Fruit fly (Drosophila melanogaster): Measurements from ENCODE around the gene Srp72.

Srp72 gene

DNA sequence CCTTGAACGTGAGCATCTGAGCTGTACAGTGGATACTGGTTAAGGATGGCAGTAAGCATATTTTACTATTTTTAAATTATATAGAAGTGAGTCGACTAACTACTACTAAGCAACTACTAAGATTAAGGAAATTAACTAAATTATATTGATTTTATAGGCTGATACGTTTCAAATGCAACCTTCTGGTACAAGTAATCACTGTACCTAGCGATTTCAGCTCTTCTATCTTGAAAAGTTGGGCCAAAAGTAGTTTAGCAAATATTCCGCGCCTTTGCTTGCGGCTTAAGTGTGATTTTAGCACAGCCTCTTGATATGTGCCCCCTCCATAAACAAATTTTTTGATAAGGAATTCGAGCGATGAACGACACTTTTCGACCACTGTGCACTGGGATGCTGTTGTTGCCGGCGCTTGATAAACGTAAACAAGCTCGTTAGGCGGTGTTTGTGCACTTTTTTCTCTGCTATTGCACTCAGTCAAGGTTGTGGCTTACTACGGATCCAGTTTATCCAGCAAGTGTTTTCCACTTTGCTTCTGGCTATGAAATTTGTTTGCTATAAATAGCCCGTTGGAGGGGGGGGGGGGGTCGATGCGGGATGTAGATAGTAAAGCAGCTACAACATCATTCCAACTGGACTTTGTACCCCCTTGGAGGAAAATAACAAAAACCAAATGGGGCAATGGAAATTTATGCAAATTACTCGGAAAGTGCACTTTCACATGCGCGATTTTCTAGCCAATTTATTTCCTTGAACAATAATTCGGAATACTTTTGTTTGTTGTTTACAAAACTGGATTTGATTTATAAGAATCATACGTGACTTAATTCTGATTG is 32.0 kb upstream of the Srp72 start (continued):
- TF ChIP-seq CG11456 (GFP tag; IDR thresholded peaks at IDR 0.05) (peak; percentile 74), pho (GFP tag; optimal IDR thresholded peaks at IDR 0.05) (peak; percentile 47), bowl (GFP tag; IDR thresholded peaks at IDR 0.05) (peak; percentile 43; the same call in 1 of the 2 replicates), CG15479 (GFP tag; optimal IDR thresholded peaks at IDR 0.05) (no peak), CG5953 (GFP tag; IDR thresholded peaks at IDR 0.05) (0 out of 2 replicates have a peak, but pooled peaks have one; percentile 34), B-H2 (GFP tag; optimal IDR thresholded peaks at IDR 0.05) (no peak), CG3065 (GFP tag; optimal IDR thresholded peaks at IDR 0.05) (no peak), CG14860 (GFP tag; IDR thresholded peaks at IDR 0.05; ENCODE audit: partially characterized antibody) (no peak), sens (GFP tag) (peak; percentile 87), CG10431 (GFP tag; optimal IDR thresholded peaks at IDR 0.05) (peak; percentile 68), CG18764 (GFP tag; optimal IDR thresholded peaks at IDR 0.05) (peak; percentile 27), Hmr (GFP tag; optimal IDR thresholded peaks at IDR 0.05) (peak; percentile 59), tin (GFP tag; optimal IDR thresholded peaks at IDR 0.05) (peak; percentile 52), CG12659 (GFP tag; optimal IDR thresholded peaks at IDR 0.05) (peak; percentile 60), cas (GFP tag; IDR thresholded peaks at IDR 0.05) (peak; percentile 77), hb (GFP tag; IDR thresholded peaks at IDR 0.05; ENCODE audit: partially characterized antibody) (no peak), CG12744 (GFP tag; optimal IDR thresholded peaks at IDR 0.05) (peak; percentile 4), NC2α (GFP tag; optimal IDR thresholded peaks at IDR 0.05) (no peak), Myb (GFP tag; optimal IDR thresholded peaks at IDR 0.05) (peak; percentile 24), fd102C (GFP tag; optimal IDR thresholded peaks at IDR 0.05) (no peak), CG3163 (GFP tag; optimal IDR thresholded peaks at IDR 0.05) (no peak), grn (GFP tag; optimal IDR thresholded peaks at IDR 0.05) (no peak), Gug (GFP tag; IDR thresholded peaks at IDR 0.05) (peak; percentile 68; the same call in 3 of the 4 replicates), zfh1 (GFP tag; IDR thresholded peaks at IDR 0.05) (peak; percentile 68), kah (GFP tag; optimal IDR thresholded peaks at IDR 0.05) (no peak), Atf-2 (GFP tag; optimal IDR thresholded peaks at IDR 0.05) (no peak), ind (GFP tag; optimal IDR thresholded peaks at IDR 0.05) (peak; percentile 65), CG17359 (tag; optimal IDR thresholded peaks at IDR 0.05) (peak; percentile 64), CG12236 (GFP tag; optimal IDR thresholded peaks at IDR 0.05) (no peak), run (tag; optimal IDR thresholded peaks at IDR 0.05) (no peak), Dbx (GFP tag; IDR thresholded peaks at IDR 0.05) (peak; percentile 83), sd (tag; optimal IDR thresholded peaks at IDR 0.05) (no peak), Tbp (GFP tag; optimal IDR thresholded peaks at IDR 0.05) (no peak), Ptx1 (GFP tag; IDR thresholded peaks at IDR 0.05) (peak; percentile 88), cg (GFP tag; optimal IDR thresholded peaks at IDR 0.05) (no peak), CG11247 (GFP tag; IDR thresholded peaks at IDR 0.05) (peak; percentile 79), CG32772 (GFP tag; IDR thresholded peaks at IDR 0.05) (peak; percentile 69), Mes4 (GFP tag; optimal IDR thresholded peaks at IDR 0.05) (no peak), H2.0 (GFP tag; IDR thresholded peaks at IDR 0.05) (peak; percentile 64), Dek (tag; optimal IDR thresholded peaks at IDR 0.05) (peak; percentile 53), peb (GFP tag; IDR thresholded peaks at IDR 0.05) (0 out of 2 replicates have a peak, but pooled peaks have one; percentile 24), CG32532 (GFP tag; IDR thresholded peaks at IDR 0.05) (peak; percentile 92), otp (GFP tag; IDR thresholded peaks at IDR 0.05) (peak; percentile 55; the same call in 2 of the 3 replicates), Six4 (GFP tag; optimal IDR thresholded peaks at IDR 0.05) (peak; percentile 37), trh (GFP tag; optimal IDR thresholded peaks at IDR 0.05) (no peak), NK7.1 (GFP tag; optimal IDR thresholded peaks at IDR 0.05) (no peak), CG1024 (GFP tag; IDR thresholded peaks at IDR 0.05) (peak; percentile 11; the same call in 1 of the 2 replicates), bab2 (GFP tag; optimal IDR thresholded peaks at IDR 0.05) (peak; percentile 53), Side (GFP tag; optimal IDR thresholded peaks at IDR 0.05) (no peak), CG10979 (tag; optimal IDR thresholded peaks at IDR 0.05) (peak; percentile 39)
